Worm (Caenorhabditis elegans) whole organism, L1 larva: ENCODE measurements around the gene H18N23.2.
A peak's percentile ranks its signal among the peaks of the same experiment; 100 is the strongest.

Experiments
- C04F5.9 ChIP-seq: sonication (generic microtip); optimal IDR thresholded peaks from 2 replicates; lab custom pipeline; 2016; ENCODE audit warnings: missing genetic modification characterization, missing compliant biosample characterization
- C34B4.2 ChIP-seq: sonication (generic microtip); optimal IDR thresholded peaks from 2 replicates; lab custom pipeline; 2017; ENCODE audit warnings: mild to moderate bottlenecking, missing genetic modification characterization, missing compliant biosample characterization
- F16B12.6 ChIP-seq: fragments of 150-350 bp; optimal IDR thresholded peaks from 2 replicates; lab custom pipeline; 2014; ENCODE audit warnings: missing biosample characterization, missing genetic modification characterization
- aha-1 ChIP-seq: fragments of 150-350 bp; optimal IDR thresholded peaks from 2 replicates; lab custom pipeline; 2014; ENCODE audit warnings: missing biosample characterization, missing genetic modification characterization
- alr-1 ChIP-seq: fragments of 200-800 bp; sonication (Bioruptor generic); optimal IDR thresholded peaks from 2 replicates; lab custom pipeline; 2018; ENCODE audit warnings: borderline replicate concordance, mild to moderate bottlenecking, missing genetic modification characterization, missing compliant biosample characterization
- ama-1 ChIP-seq: fragments of 150-350 bp; optimal IDR thresholded peaks from 2 replicates; lab custom pipeline; 2014
- blmp-1 ChIP-seq: fragments of 150-350 bp; optimal IDR thresholded peaks from 2 replicates; lab custom pipeline; 2014; ENCODE audit warnings: missing biosample characterization, missing genetic modification characterization
- ceh-63 ChIP-seq: fragments of 200-800 bp; sonication (Bioruptor generic); optimal IDR thresholded peaks from 2 replicates; lab custom pipeline; 2018; ENCODE audit warnings: mild to moderate bottlenecking, missing genetic modification characterization, missing compliant biosample characterization
- ceh-82 ChIP-seq, 3 experiments: fragments of 150-350 bp in 1 of 3; sonication (generic microtip) in 2 of 3; optimal IDR thresholded peaks; 2 replicates each; lab custom pipeline; 2014 to 2017; ENCODE audit warnings: missing biosample characterization in 3 of 3, missing genetic modification characterization in 3 of 3
- ceh-88 ChIP-seq: fragments of 200-800 bp; sonication (Bioruptor generic); IDR thresholded peaks from 2 replicates; pipeline ENCODE4 v1.3.6; 2022; ENCODE audit warnings: missing genetic modification characterization, missing compliant biosample characterization
- ceh-90 ChIP-seq: sonication (generic microtip); optimal IDR thresholded peaks from 2 replicates; lab custom pipeline; 2016; ENCODE audit warnings: missing genetic modification characterization, missing compliant biosample characterization
- dsc-1 ChIP-seq: sonication (generic microtip); optimal IDR thresholded peaks from 2 replicates; lab custom pipeline; 2016; ENCODE audit warnings: mild to moderate bottlenecking, missing genetic modification characterization, missing compliant biosample characterization
- efl-3 ChIP-seq: fragments of 200-800 bp; sonication (Bioruptor generic); optimal IDR thresholded peaks from 2 replicates; lab custom pipeline; 2018; ENCODE audit warnings: mild to moderate bottlenecking, missing genetic modification characterization, missing compliant biosample characterization
- elt-3 ChIP-seq, 6 experiments: fragments of 150-350 bp in 1 of 6; sonication (generic microtip); optimal IDR thresholded peaks; 2 replicates each; lab custom pipeline; 2017 to 2018; ENCODE audit warnings: missing biosample characterization in 6 of 6, missing genetic modification characterization in 6 of 6, inconsistent platforms in 1 of 6
- fkh-8 ChIP-seq: sonication (generic microtip); optimal IDR thresholded peaks from 2 replicates; lab custom pipeline; 2016; ENCODE audit warnings: mild to moderate bottlenecking, missing genetic modification characterization, missing compliant biosample characterization
- fos-1 ChIP-seq: fragments of 150-350 bp; optimal IDR thresholded peaks from 2 replicates; lab custom pipeline; 2014; ENCODE audit warnings: missing biosample characterization, missing genetic modification characterization
- grh-1 ChIP-seq: fragments of 200-800 bp; sonication (Bioruptor generic); IDR thresholded peaks from 2 replicates; pipeline ENCODE4 v1.3.6; 2022; ENCODE audit warnings: missing genetic modification reagents, missing genetic modification characterization, missing compliant biosample characterization
- hlh-4 ChIP-seq: sonication (generic microtip); optimal IDR thresholded peaks from 2 replicates; lab custom pipeline; 2016; ENCODE audit warnings: mild to moderate bottlenecking, missing genetic modification characterization, missing compliant biosample characterization
- jun-1 ChIP-seq: fragments of 150-350 bp; optimal IDR thresholded peaks from 2 replicates; lab custom pipeline; 2014; ENCODE audit warnings: missing biosample characterization, missing genetic modification reagents, missing genetic modification characterization
- lin-13 ChIP-seq: fragments of 150-350 bp; optimal IDR thresholded peaks from 2 replicates; lab custom pipeline; 2014; ENCODE audit warnings: missing biosample characterization, missing genetic modification reagents, missing genetic modification characterization
- lin-14 ChIP-seq: fragments of 200-800 bp; sonication (Bioruptor generic); optimal IDR thresholded peaks from 2 replicates; lab custom pipeline; 2018; ENCODE audit warnings: mild to moderate bottlenecking, missing genetic modification characterization, moderate library complexity, missing compliant biosample characterization
- lin-39 ChIP-seq: fragments of 150-350 bp; optimal IDR thresholded peaks from 2 replicates; lab custom pipeline; 2014; ENCODE audit warnings: missing biosample characterization, missing genetic modification reagents, missing genetic modification characterization
- lsy-2 ChIP-seq, 2 experiments: fragments of 150-350 bp; optimal IDR thresholded peaks; 2 replicates each; lab custom pipeline; 2014; ENCODE audit warnings: missing biosample characterization in 2 of 2, missing genetic modification characterization in 2 of 2
- mab-9 ChIP-seq: fragments of 200-800 bp; sonication (Bioruptor generic); IDR thresholded peaks from 2 replicates; pipeline ENCODE4 v1.3.6; 2022; ENCODE audit warnings: missing genetic modification reagents, missing genetic modification characterization, missing compliant biosample characterization
- mef-2 ChIP-seq: fragments of 150-350 bp; optimal IDR thresholded peaks from 2 replicates; lab custom pipeline; 2014; ENCODE audit warnings: missing biosample characterization, missing genetic modification characterization
- mep-1 ChIP-seq: fragments of 150-350 bp; optimal IDR thresholded peaks from 2 replicates; lab custom pipeline; 2014; ENCODE audit warnings: missing biosample characterization, missing genetic modification characterization
- nhr-11 ChIP-seq: fragments of 150-350 bp; optimal IDR thresholded peaks from 2 replicates; lab custom pipeline; 2014; ENCODE audit warnings: missing biosample characterization, missing genetic modification characterization
- nhr-12 ChIP-seq: sonication (generic microtip); optimal IDR thresholded peaks from 2 replicates; lab custom pipeline; 2017; ENCODE audit warnings: missing biosample characterization, missing genetic modification characterization
- nhr-28 ChIP-seq: fragments of 150-350 bp; optimal IDR thresholded peaks from 2 replicates; lab custom pipeline; 2014; ENCODE audit warnings: missing biosample characterization, missing genetic modification characterization
- nhr-47 ChIP-seq: sonication (generic microtip); optimal IDR thresholded peaks from 2 replicates; lab custom pipeline; 2016; ENCODE audit warnings: mild to moderate bottlenecking, missing genetic modification characterization, moderate library complexity, missing compliant biosample characterization
- nhr-85 ChIP-seq: sonication (generic microtip); peaks from one replicate; lab custom pipeline; 2016; ENCODE audit warnings: missing genetic modification characterization, inconsistent platforms, missing compliant biosample characterization
- pqm-1 ChIP-seq: sonication (generic microtip); optimal IDR thresholded peaks from 3 replicates; lab custom pipeline; 2017; ENCODE audit warnings: missing biosample characterization, missing genetic modification characterization
- skn-1 ChIP-seq: fragments of 150-350 bp; optimal IDR thresholded peaks from 2 replicates; lab custom pipeline; 2014; ENCODE audit warnings: missing biosample characterization, missing genetic modification characterization
- snpc-4 ChIP-seq: fragments of 150-350 bp; optimal IDR thresholded peaks from 2 replicates; lab custom pipeline; 2014; ENCODE audit warnings: missing biosample characterization, missing genetic modification characterization
- snu-23 ChIP-seq: sonication (generic microtip); optimal IDR thresholded peaks from 2 replicates; lab custom pipeline; 2016; ENCODE audit warnings: missing genetic modification characterization, missing compliant biosample characterization
- sox-4 ChIP-seq: sonication (generic microtip); optimal IDR thresholded peaks from 2 replicates; lab custom pipeline; 2016; ENCODE audit warnings: missing genetic modification characterization, missing compliant biosample characterization
- sptf-1 ChIP-seq: fragments of 150-350 bp; optimal IDR thresholded peaks from 2 replicates; lab custom pipeline; 2014; ENCODE audit warnings: missing biosample characterization, missing genetic modification characterization
- sup-37 ChIP-seq: fragments of 200-800 bp; sonication (Bioruptor generic); optimal IDR thresholded peaks from 2 replicates; lab custom pipeline; 2018; ENCODE audit warnings: mild to moderate bottlenecking, missing genetic modification characterization, missing compliant biosample characterization
- swsn-7 ChIP-seq: sonication (generic microtip); optimal IDR thresholded peaks from 2 replicates; lab custom pipeline; 2016; ENCODE audit warnings: missing genetic modification characterization, missing compliant biosample characterization
- tbx-2 ChIP-seq: sonication (generic microtip); optimal IDR thresholded peaks from 2 replicates; lab custom pipeline; 2016; ENCODE audit warnings: missing genetic modification characterization, missing compliant biosample characterization
- tlp-1 ChIP-seq: fragments of 150-350 bp; optimal IDR thresholded peaks from 2 replicates; lab custom pipeline; 2014; ENCODE audit warnings: missing biosample characterization, missing genetic modification characterization
- unc-30 ChIP-seq: sonication (generic microtip); optimal IDR thresholded peaks from 2 replicates; lab custom pipeline; 2017; ENCODE audit warnings: missing biosample characterization, missing genetic modification characterization
- unc-62 ChIP-seq: fragments of 150-350 bp; optimal IDR thresholded peaks from 2 replicates; lab custom pipeline; 2014; ENCODE audit warnings: missing biosample characterization, missing genetic modification reagents, missing genetic modification characterization
- unc-86 ChIP-seq: sonication (generic microtip); optimal IDR thresholded peaks from 2 replicates; lab custom pipeline; 2016; ENCODE audit warnings: missing genetic modification characterization, missing compliant biosample characterization
- unc-98 ChIP-seq: fragments of 200-800 bp; sonication (Bioruptor generic); IDR thresholded peaks from 2 replicates; pipeline ENCODE4 v1.3.6; 2022; ENCODE audit warnings: missing genetic modification characterization, missing compliant biosample characterization
- xbp-1 ChIP-seq: sonication (generic microtip); optimal IDR thresholded peaks from 2 replicates; lab custom pipeline; 2016; ENCODE audit warnings: missing genetic modification characterization, missing compliant biosample characterization
- zag-1 ChIP-seq: fragments of 150-350 bp; optimal IDR thresholded peaks from 2 replicates; lab custom pipeline; 2014; ENCODE audit warnings: missing biosample characterization, missing genetic modification characterization
- zip-4 ChIP-seq: fragments of 200-800 bp; sonication (Bioruptor generic); optimal IDR thresholded peaks from 2 replicates; lab custom pipeline; 2018; ENCODE audit warnings: mild to moderate bottlenecking, missing genetic modification characterization, moderate library complexity, missing compliant biosample characterization
- ztf-11 ChIP-seq, 2 experiments: sonication (generic microtip); optimal IDR thresholded peaks; 2 replicates each; lab custom pipeline; 2016 to 2017; ENCODE audit warnings: missing genetic modification characterization in 2 of 2, missing biosample characterization in 1 of 2, missing compliant biosample characterization in 1 of 2
- ztf-4 ChIP-seq: fragments of 150-350 bp; optimal IDR thresholded peaks from 2 replicates; lab custom pipeline; 2014; ENCODE audit warnings: missing biosample characterization, missing genetic modification characterization

H18N23.2 gene

DNA sequence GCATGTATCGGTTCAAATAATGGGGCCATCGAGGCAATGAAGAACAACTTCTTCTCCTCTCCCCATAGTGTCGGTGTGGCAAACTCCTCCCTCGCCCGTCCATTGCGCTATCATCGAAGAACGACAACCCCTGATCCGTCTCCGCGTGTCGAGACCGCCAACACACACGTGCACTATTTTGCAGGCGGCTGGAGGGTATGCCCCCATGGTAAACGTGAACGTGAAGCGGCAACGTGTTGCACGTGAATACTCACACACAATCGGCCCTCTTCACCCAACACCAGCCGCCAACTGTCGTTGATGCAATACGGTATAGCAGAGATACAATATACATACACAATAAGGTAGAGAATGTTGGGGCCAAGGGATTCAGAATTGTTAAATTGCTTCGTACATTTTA lies 7.5 kb downstream of the H18N23.2 start (continued):
- TF ChIP-seq blmp-1 (tag; lab: Kevin White, UChicago) (peak; percentile 32), nhr-12 (tag; lab: Kevin White, UChicago) (no peak), grh-1 (peak; percentile 42; the same call in 1 of the 2 replicates), pqm-1 (no peak)
- TF ChIP-seq, all 84 proteins: peak for 22

ce11 chrX:17631703-17632102 lies 9.0 kb downstream of the H18N23.2 start:
- TF ChIP-seq sup-37 (GFP tag; lab: Kevin White, UChicago) = no peak
- TF ChIP-seq lin-14 (GFP tag; lab: Kevin White, UChicago) = peak; percentile 52
- TF ChIP-seq xbp-1 (tag; lab: Kevin White, UChicago) = no peak
- no peak for TF ChIP-seq lin-39 (tag; lab: Kevin White, UChicago)
- peak; percentile 24 for TF ChIP-seq mep-1 (tag; lab: Kevin White, UChicago)
- no peak for TF ChIP-seq lin-13 (GFP tag; lab: Kevin White, UChicago)
- TF ChIP-seq nhr-85 = peak; percentile 60
- TF ChIP-seq nhr-47 (tag; lab: Kevin White, UChicago) = no peak

- TF ChIP-seq blmp-1 (tag; lab: Kevin White, UChicago) (peak; percentile 95), dsc-1 (tag; lab: Kevin White, UChicago) (no peak), ceh-90 (no peak), lsy-2 (tag; optimal IDR thresholded peaks at IDR 0.05; lab: Kevin White, UChicago) (no peak), skn-1 (tag; lab: Kevin White, UChicago) (no peak), tlp-1 (tag; lab: Kevin White, UChicago) (no peak), grh-1 (peak; percentile 69), efl-3 (GFP tag; lab: Kevin White, UChicago) (no peak), xbp-1 (tag; lab: Kevin White, UChicago) (peak; percentile 24), unc-86 (tag; lab: Kevin White, UChicago) (no peak), snu-23 (GFP tag; lab: Kevin White, UChicago) (peak; percentile 69), tbx-2 (tag; lab: Kevin White, UChicago) (peak; percentile 62), mef-2 (tag; lab: Kevin White, UChicago) (no peak), mab-9 (no peak), sox-4 (no peak), lin-39 (tag; lab: Kevin White, UChicago) (no peak), swsn-7 (no peak), zag-1 (tag; lab: Kevin White, UChicago) (no peak), alr-1 (tag; lab: Kevin White, UChicago) (no peak), sup-37 (GFP tag; lab: Kevin White, UChicago) (no peak), pqm-1 (no peak), elt-3 (tag; optimal IDR thresholded peaks at IDR 0.05; lab: Kevin White, UChicago) (peak in 4 of 6 experiments; percentile 4 to 77 (median 58)), ceh-63 (GFP tag; lab: Kevin White, UChicago) (no peak), zip-4 (GFP tag; lab: Kevin White, UChicago) (no peak), ceh-88 (peak; percentile 44), aha-1 (tag; lab: Kevin White, UChicago) (peak; percentile 88), fkh-8 (tag; lab: Kevin White, UChicago) (no peak), ama-1 (no peak), unc-62 (GFP tag; lab: Kevin White, UChicago) (no peak), nhr-28 (tag; lab: Kevin White, UChicago) (no peak), hlh-4 (tag; lab: Kevin White, UChicago) (no peak), unc-30 (tag; lab: Kevin White, UChicago) (no peak), unc-98 (no peak), nhr-11 (tag; lab: Kevin White, UChicago) (no peak), ztf-4 (tag; lab: Kevin White, UChicago) (peak; percentile 20), jun-1 (tag; lab: Kevin White, UChicago) (no peak), snpc-4 (tag; lab: Kevin White, UChicago) (no peak), nhr-85 (peak; percentile 91), C04F5.9 (tag; lab: Kevin White, UChicago) (peak; percentile 9), lin-13 (GFP tag; lab: Kevin White, UChicago) (peak; percentile 16), ceh-82 (tag; optimal IDR thresholded peaks at IDR 0.05; lab: Kevin White, UChicago) (no peak), F16B12.6 (tag; lab: Kevin White, UChicago) (no peak), fos-1 (tag; lab: Kevin White, UChicago) (no peak), ztf-11 (tag; optimal IDR thresholded peaks at IDR 0.05; lab: Kevin White, UChicago) (no peak), sptf-1 (tag; lab: Kevin White, UChicago) (no peak), C34B4.2 (tag; lab: Kevin White, UChicago) (no peak)
These were observed 9.8 kb downstream of the H18N23.2 start for ce11 chrX:17630888-17631287.
